Fruit fly (Drosophila melanogaster) whole organism, embryonic: ENCODE measurements around the gene CG15930.

ENCODE experiments used
- Abd-B ChIP-seq: fragments of 200-800 bp; sonication (Bioruptor generic); optimal IDR thresholded peaks from 2 replicates; lab custom pipeline; 2018; ENCODE audit warnings: missing biosample characterization, mild to moderate bottlenecking, missing genetic modification characterization, moderate library complexity
- Atf6 ChIP-seq: fragments of 200-800 bp; sonication (Bioruptor generic); IDR thresholded peaks from 2 replicates; pipeline ENCODE4 v1.3.6; 2022; ENCODE audit warnings: missing biosample characterization, missing genetic modification characterization
- B-H1 ChIP-seq: fragments of 200-800 bp; sonication (Bioruptor generic); IDR thresholded peaks from 3 replicates; pipeline ENCODE4 v1.3.6; 2022; ENCODE audit warnings: missing biosample characterization, missing genetic modification characterization
- Bgb ChIP-seq: fragments of 200-800 bp; sonication (Bioruptor generic); IDR thresholded peaks from 2 replicates; pipeline ENCODE4 v1.3.6; 2022; ENCODE audit warnings: missing biosample characterization, missing genetic modification characterization; ENCODE audit not compliant: partially characterized antibody
- C15 ChIP-seq: fragments of 200-800 bp; sonication (Bioruptor generic); IDR thresholded peaks from 3 replicates; pipeline ENCODE4 v1.3.6; 2022; ENCODE audit warnings: missing biosample characterization, missing genetic modification characterization
- CG10209 ChIP-seq: fragments of 200-800 bp; sonication (Bioruptor generic); optimal IDR thresholded peaks from 3 replicates; lab custom pipeline; 2017; ENCODE audit warnings: missing biosample characterization, mild to moderate bottlenecking, missing genetic modification characterization, missing genetic modification reagents
- CG11560 ChIP-seq: fragments of 200-800 bp; sonication (Bioruptor generic); IDR thresholded peaks from 3 replicates; pipeline ENCODE4 v1.3.6; 2022; ENCODE audit warnings: missing biosample characterization, missing genetic modification characterization
- CG11695 ChIP-seq: fragments of 200-800 bp; sonication (Bioruptor generic); IDR thresholded peaks from 3 replicates; pipeline ENCODE4 v1.3.6; 2022; ENCODE audit warnings: missing biosample characterization, missing genetic modification characterization
- CG12104 ChIP-seq: fragments of 200-800 bp; sonication (Bioruptor generic); optimal IDR thresholded peaks from 3 replicates; lab custom pipeline; 2016; ENCODE audit warnings: missing biosample characterization, missing genetic modification characterization
- CG12236 ChIP-seq: fragments of 200-800 bp; sonication (Bioruptor generic); optimal IDR thresholded peaks from 2 replicates; lab custom pipeline; 2016; ENCODE audit warnings: missing biosample characterization, missing genetic modification characterization
- CG1233 ChIP-seq: fragments of 200-800 bp; sonication (Bioruptor generic); optimal IDR thresholded peaks from 4 replicates; lab custom pipeline; 2018; ENCODE audit warnings: missing biosample characterization, mild to moderate bottlenecking, missing genetic modification characterization
- CG13424 ChIP-seq: fragments of 200-800 bp; sonication (Bioruptor generic); optimal IDR thresholded peaks from 2 replicates; lab custom pipeline; 2019; ENCODE audit warnings: missing biosample characterization, mild to moderate bottlenecking, missing genetic modification characterization, moderate library complexity
- CG14014 ChIP-seq: fragments of 200-800 bp; sonication (Bioruptor generic); IDR thresholded peaks from 2 replicates; pipeline ENCODE4 v1.3.6; 2022; ENCODE audit warnings: missing biosample characterization, missing genetic modification characterization
- CG16779 ChIP-seq: fragments of 200-800 bp; sonication (Bioruptor generic); IDR thresholded peaks from 2 replicates; pipeline ENCODE4 v1.3.6; 2022; ENCODE audit warnings: missing biosample characterization, missing genetic modification characterization
- CG2129 ChIP-seq: fragments of 200-800 bp; sonication (Bioruptor generic); IDR thresholded peaks from 2 replicates; pipeline ENCODE4 v1.3.6; 2022; ENCODE audit warnings: missing biosample characterization, missing genetic modification characterization; ENCODE audit not compliant: partially characterized antibody
- CG2712 ChIP-seq: fragments of 200-800 bp; optimal IDR thresholded peaks from 3 replicates; lab custom pipeline; 2019; ENCODE audit warnings: missing biosample characterization, mild to moderate bottlenecking, missing genetic modification characterization, moderate library complexity
- CG30403 ChIP-seq: fragments of 200-800 bp; sonication (Bioruptor generic); optimal IDR thresholded peaks from 3 replicates; lab custom pipeline; 2016; ENCODE audit warnings: missing biosample characterization, missing genetic modification characterization
- CG32772 ChIP-seq: fragments of 200-800 bp; sonication (Bioruptor generic); IDR thresholded peaks from 2 replicates; pipeline ENCODE4 v1.3.6; 2022; ENCODE audit warnings: missing biosample characterization, missing genetic modification characterization
- CG33213 ChIP-seq: fragments of 200-800 bp; sonication (Bioruptor generic); optimal IDR thresholded peaks from 3 replicates; lab custom pipeline; 2016; ENCODE audit warnings: missing biosample characterization, missing genetic modification characterization
- CG42726 ChIP-seq: fragments of 200-800 bp; sonication (Bioruptor generic); IDR thresholded peaks from 2 replicates; pipeline ENCODE4 v1.3.6; 2022; ENCODE audit warnings: missing biosample characterization, missing genetic modification characterization; ENCODE audit not compliant: partially characterized antibody
- CG6254 ChIP-seq: fragments of 200-800 bp; sonication (Bioruptor generic); optimal IDR thresholded peaks from 3 replicates; lab custom pipeline; 2017; ENCODE audit warnings: mild to moderate bottlenecking, missing biosample characterization, missing genetic modification reagents, missing genetic modification characterization
- CG6689 ChIP-seq: fragments of 200-800 bp; sonication (Bioruptor generic); IDR thresholded peaks from 2 replicates; pipeline ENCODE4 v1.3.6; 2022; ENCODE audit warnings: missing biosample characterization, missing genetic modification characterization
- CG8290 ChIP-seq, 3 experiments: fragments of 200-800 bp; sonication (Bioruptor generic); optimal IDR thresholded peaks; 2 replicates each; lab custom pipeline; 2016 to 2019; ENCODE audit warnings: missing biosample characterization in 3 of 3, missing genetic modification characterization in 3 of 3, mild to moderate bottlenecking in 2 of 3, moderate library complexity in 1 of 3
- CG9437 ChIP-seq: fragments of 200-800 bp; sonication (Bioruptor generic); optimal IDR thresholded peaks from 2 replicates; lab custom pipeline; 2018; ENCODE audit warnings: missing biosample characterization, mild to moderate bottlenecking, missing genetic modification characterization
- CG9727 ChIP-seq: fragments of 200-800 bp; sonication (Bioruptor generic); optimal IDR thresholded peaks from 3 replicates; lab custom pipeline; 2017; ENCODE audit warnings: missing biosample characterization, mild to moderate bottlenecking, missing genetic modification characterization
- Camta ChIP-seq: fragments of 200-800 bp; sonication (Bioruptor generic); optimal IDR thresholded peaks from 2 replicates; lab custom pipeline; 2016; ENCODE audit warnings: missing biosample characterization, missing genetic modification characterization
- Deaf1 ChIP-seq: fragments of 200-800 bp; optimal IDR thresholded peaks from 3 replicates; lab custom pipeline; 2019; ENCODE audit warnings: missing biosample characterization, mild to moderate bottlenecking, missing genetic modification characterization, moderate library complexity
- GATAe ChIP-seq: fragments of 200-800 bp; sonication (Bioruptor generic); conservative IDR thresholded peaks from 2 replicates; pipeline ENCODE4 v1.3.6; 2022; ENCODE audit warnings: missing biosample characterization, missing genetic modification characterization
- HLH54F ChIP-seq: fragments of 200-800 bp; sonication (Bioruptor generic); optimal IDR thresholded peaks from 3 replicates; lab custom pipeline; 2016; ENCODE audit warnings: missing biosample characterization, missing genetic modification characterization
- Hey ChIP-seq: fragments of 200-800 bp; sonication (Bioruptor generic); optimal IDR thresholded peaks from 3 replicates; lab custom pipeline; 2018; ENCODE audit warnings: missing biosample characterization, mild to moderate bottlenecking, missing genetic modification characterization
- Hr51 ChIP-seq, 2 experiments: fragments of 200-800 bp; sonication (Bioruptor generic); optimal IDR thresholded peaks; 2 replicates in 1 of 2; 3 replicates in 1 of 2; lab custom pipeline; 2016 to 2018; ENCODE audit warnings: missing biosample characterization in 2 of 2, missing genetic modification characterization in 2 of 2, mild to moderate bottlenecking in 1 of 2, moderate library complexity in 1 of 2
- Max ChIP-seq: fragments of 200-800 bp; sonication (Bioruptor generic); optimal IDR thresholded peaks from 2 replicates; lab custom pipeline; 2016; ENCODE audit warnings: missing biosample characterization, mild to moderate bottlenecking, missing genetic modification characterization
- Med ChIP-seq: fragments of 200-800 bp; sonication (Bioruptor generic); peaks from one replicate; lab custom pipeline; 2016; ENCODE audit warnings: missing biosample characterization, missing genetic modification characterization, mild to moderate bottlenecking, inconsistent platforms, moderate library complexity
- Mes4 ChIP-seq: fragments of 200-800 bp; sonication (Bioruptor generic); optimal IDR thresholded peaks from 2 replicates; lab custom pipeline; 2016; ENCODE audit warnings: missing biosample characterization, missing genetic modification characterization
- NfI ChIP-seq: fragments of 200-800 bp; sonication (Bioruptor generic); optimal IDR thresholded peaks from 3 replicates; lab custom pipeline; 2018; ENCODE audit warnings: missing biosample characterization, mild to moderate bottlenecking, missing genetic modification characterization, moderate library complexity
- Sin3A ChIP-seq: fragments of >200 bp; optimal IDR thresholded peaks from 2 replicates; lab custom pipeline; 2018
- Tbp ChIP-seq: fragments of >200 bp; optimal IDR thresholded peaks from 2 replicates; lab custom pipeline; 2018; ENCODE audit warnings: missing biosample characterization, missing genetic modification characterization
- Vsx1 ChIP-seq: fragments of 200-800 bp; sonication (Bioruptor generic); optimal IDR thresholded peaks from 2 replicates; lab custom pipeline; 2017; ENCODE audit warnings: missing biosample characterization, mild to moderate bottlenecking, missing genetic modification characterization, missing genetic modification reagents
- chm ChIP-seq: fragments of 200-800 bp; sonication (Bioruptor generic); IDR thresholded peaks from 2 replicates; pipeline ENCODE4 v1.3.6; 2022; ENCODE audit warnings: missing biosample characterization, missing genetic modification characterization
- da ChIP-seq: fragments of 200-800 bp; sonication (Bioruptor generic); optimal IDR thresholded peaks from 2 replicates; lab custom pipeline; 2016; ENCODE audit warnings: missing biosample characterization, missing genetic modification characterization
- ftz-f1 ChIP-seq: fragments of 200-800 bp; sonication (Bioruptor generic); optimal IDR thresholded peaks from 2 replicates; lab custom pipeline; 2016; ENCODE audit warnings: missing biosample characterization, missing genetic modification characterization
- grau ChIP-seq: fragments of 200-800 bp; optimal IDR thresholded peaks from 3 replicates; lab custom pipeline; 2019; ENCODE audit warnings: missing biosample characterization, mild to moderate bottlenecking, missing genetic modification characterization, moderate library complexity
- gsb ChIP-seq: fragments of 200-800 bp; sonication (Bioruptor generic); IDR thresholded peaks from 2 replicates; pipeline ENCODE4 v1.3.6; 2022; ENCODE audit warnings: missing biosample characterization, missing genetic modification characterization
- hb ChIP-seq: fragments of 200-800 bp; sonication (Bioruptor generic); IDR thresholded peaks from 3 replicates; pipeline ENCODE4 v1.3.6; 2022; ENCODE audit warnings: missing biosample characterization, missing genetic modification characterization; ENCODE audit not compliant: partially characterized antibody
- pfk ChIP-seq: fragments of 200-800 bp; sonication (Bioruptor generic); optimal IDR thresholded peaks from 2 replicates; lab custom pipeline; 2018; ENCODE audit warnings: missing biosample characterization, mild to moderate bottlenecking, missing genetic modification characterization, moderate library complexity
- pzg ChIP-seq: fragments of 200-800 bp; sonication (Bioruptor generic); optimal IDR thresholded peaks from 3 replicates; lab custom pipeline; 2018; ENCODE audit warnings: missing biosample characterization, mild to moderate bottlenecking, missing genetic modification characterization, moderate library complexity
- rib ChIP-seq: fragments of 200-800 bp; sonication (Bioruptor generic); IDR thresholded peaks from 2 replicates; pipeline ENCODE4 v1.3.6; 2022; ENCODE audit warnings: missing biosample characterization, missing genetic modification characterization
- scrt ChIP-seq: fragments of 200-800 bp; sonication (Bioruptor generic); optimal IDR thresholded peaks from 2 replicates; lab custom pipeline; 2018; ENCODE audit warnings: missing biosample characterization, mild to moderate bottlenecking, missing genetic modification characterization, moderate library complexity
- stwl ChIP-seq: fragments of 200-800 bp; sonication (Bioruptor generic); optimal IDR thresholded peaks from 3 replicates; lab custom pipeline; 2018; ENCODE audit warnings: missing biosample characterization, mild to moderate bottlenecking, missing genetic modification characterization, moderate library complexity
- tio ChIP-seq: fragments of 200-800 bp; sonication (Bioruptor generic); optimal IDR thresholded peaks from 2 replicates; lab custom pipeline; 2017; ENCODE audit warnings: missing biosample characterization, missing genetic modification characterization, inconsistent platforms
- unpg ChIP-seq: fragments of 200-800 bp; sonication (Bioruptor generic); optimal IDR thresholded peaks from 3 replicates; lab custom pipeline; 2018; ENCODE audit warnings: missing biosample characterization, mild to moderate bottlenecking, missing genetic modification characterization, moderate library complexity

The CG15930 gene

dm6 chrX:5289692-5290091 is 27.4 kb downstream of the CG15930 start (continued):
- TF ChIP-seq pzg (GFP tag; lab: Kevin White, UChicago) (no peak), CG13424 (tag; lab: Kevin White, UChicago) (no peak), Med (GFP tag; lab: Kevin White, UChicago) (peak; percentile 46), CG11695 (no peak), CG32772 (GFP tag; lab: Robert Waterston, UW) (no peak), NfI (no peak), C15 (no peak), CG42726 (GFP tag; lab: Robert Waterston, UW) (peak; percentile 35; the same call in 1 of the 2 replicates), gsb (GFP tag; lab: Robert Waterston, UW) (no peak), CG11560 (no peak), CG16779 (GFP tag; lab: Robert Waterston, UW) (no peak), pfk (no peak), Bgb (GFP tag; lab: Robert Waterston, UW) (peak; percentile 68), CG6254 (GFP tag; lab: Kevin White, UChicago) (no peak), CG2712 (tag; lab: Kevin White, UChicago) (peak; percentile 2), CG12236 (no peak), CG1233 (no peak), CG12104 (GFP tag; lab: Kevin White, UChicago) (no peak), Atf6 (no peak), CG30403 (GFP tag; lab: Kevin White, UChicago) (no peak), Deaf1 (tag; lab: Kevin White, UChicago) (no peak), CG10209 (GFP tag; lab: Kevin White, UChicago) (no peak), B-H1 (GFP tag; lab: Robert Waterston, UW) (no peak), stwl (tag; lab: Kevin White, UChicago) (peak; percentile 37), Mes4 (GFP tag; lab: Kevin White, UChicago) (no peak), Tbp (no peak), CG8290 (GFP tag; optimal IDR thresholded peaks at IDR 0.05; lab: Kevin White, UChicago) (no peak), CG8290 (tag; optimal IDR thresholded peaks at IDR 0.05; lab: Kevin White, UChicago) (no peak), Abd-B (GFP tag; lab: Kevin White, UChicago) (no peak), CG33213 (no peak), CG9437 (GFP tag; lab: Kevin White, UChicago) (no peak), unpg (GFP tag; lab: Kevin White, UChicago) (no peak), Max (GFP tag; lab: Kevin White, UChicago) (no peak), CG6689 (GFP tag; lab: Robert Waterston, UW) (no peak), Hr51 (GFP tag; optimal IDR thresholded peaks at IDR 0.05; lab: Kevin White, UChicago) (no peak), Camta (GFP tag; lab: Kevin White, UChicago) (no peak), Vsx1 (GFP tag; lab: Kevin White, UChicago) (peak; percentile 55), grau (no peak), hb (GFP tag; lab: Robert Waterston, UW) (no peak), ftz-f1 (GFP tag; lab: Kevin White, UChicago) (no peak), da (GFP tag; lab: Kevin White, UChicago) (no peak), tio (GFP tag; lab: Kevin White, UChicago) (no peak), CG14014 (GFP tag; lab: Robert Waterston, UW) (no peak), Hey (tag; lab: Kevin White, UChicago) (no peak), GATAe (GFP tag; lab: Robert Waterston, UW) (no peak), rib (no peak), Sin3A (lab: Kevin White, UChicago) (no peak), scrt (GFP tag; lab: Kevin White, UChicago) (no peak), CG9727 (GFP tag; lab: Kevin White, UChicago) (no peak), CG2129 (GFP tag; lab: Robert Waterston, UW) (no peak), chm (GFP tag; lab: Robert Waterston, UW) (no peak), HLH54F (GFP tag; lab: Kevin White, UChicago) (no peak)
